Worm (Caenorhabditis elegans): Measurements from ENCODE around the gene Y25C1A.14.
A peak's percentile ranks its signal among the peaks of the same experiment; 100 is the strongest.

The Y25C1A.14 gene

ce11 chrII:3076915-3077314 is 19.8 kb downstream of the Y25C1A.14 start, which contains the start of gene Y25C1A.8 (continued):
- TF ChIP-seq tbx-7 (tag; optimal IDR thresholded peaks at IDR 0.05) (no peak), ama-1 (optimal IDR thresholded peaks at IDR 0.05) (no peak), unc-86 (tag; optimal IDR thresholded peaks at IDR 0.05) (peak; percentile 15), T23F11.4 (GFP tag; optimal IDR thresholded peaks at IDR 0.05) (peak; percentile 41), dve-1 (tag; optimal IDR thresholded peaks at IDR 0.05) (no peak), hlh-15 (tag; optimal IDR thresholded peaks at IDR 0.05) (no peak), nfya-1 (tag; optimal IDR thresholded peaks at IDR 0.05) (peak; percentile 94), pha-4 (tag; optimal IDR thresholded peaks at IDR 0.05) (no peak), C08G9.2 (tag; optimal IDR thresholded peaks at IDR 0.05) (peak; percentile 35), fax-1 (tag; optimal IDR thresholded peaks at IDR 0.05) (no peak), ceh-34 (tag; optimal IDR thresholded peaks at IDR 0.05) (peak; percentile 93), npax-4 (tag; optimal IDR thresholded peaks at IDR 0.05) (no peak), nhr-11 (tag; optimal IDR thresholded peaks at IDR 0.05) (no peak), pax-1 (tag; optimal IDR thresholded peaks at IDR 0.05) (no peak), ceh-24 (tag; optimal IDR thresholded peaks at IDR 0.05) (no peak), rnt-1 (tag; optimal IDR thresholded peaks at IDR 0.05) (peak; percentile 59), K09A11.1 (tag; optimal IDR thresholded peaks at IDR 0.05; ENCODE audit: insufficient read depth) (no peak), unc-3 (GFP tag; conservative IDR thresholded peaks at IDR 0.05) (peak; percentile 52; the same call in 1 of the 2 replicates), unc-3 (tag; optimal IDR thresholded peaks at IDR 0.05) (peak; percentile 38), sdc-2 (tag; optimal IDR thresholded peaks at IDR 0.05) (no peak), elt-2 (tag; optimal IDR thresholded peaks at IDR 0.05) (peak; percentile 69), syd-9 (tag; optimal IDR thresholded peaks at IDR 0.05) (no peak), ttx-3 (tag; optimal IDR thresholded peaks at IDR 0.05) (no peak), hlh-13 (GFP tag; optimal IDR thresholded peaks at IDR 0.05) (no peak), ceh-30 (tag; optimal IDR thresholded peaks at IDR 0.05) (no peak), elt-4 (tag; optimal IDR thresholded peaks at IDR 0.05) (no peak)

- TF ChIP-seq fkh-6 (tag; optimal IDR thresholded peaks at IDR 0.05) (no peak), ttx-3 (tag; optimal IDR thresholded peaks at IDR 0.05) (no peak), lin-11 (tag; optimal IDR thresholded peaks at IDR 0.05) (no peak), ztf-16 (tag; optimal IDR thresholded peaks at IDR 0.05) (no peak), hlh-13 (GFP tag; optimal IDR thresholded peaks at IDR 0.05) (no peak), ceh-22 (tag; optimal IDR thresholded peaks at IDR 0.05) (no peak), mec-3 (tag; optimal IDR thresholded peaks at IDR 0.05; ENCODE audit: borderline replicate concordance) (no peak), che-1 (tag; optimal IDR thresholded peaks at IDR 0.05) (no peak), sox-4 (tag; optimal IDR thresholded peaks at IDR 0.05) (no peak), fkh-10 (GFP tag; optimal IDR thresholded peaks at IDR 0.05) (no peak), dmd-4 (tag; optimal IDR thresholded peaks at IDR 0.05; ENCODE audit: borderline replicate concordance) (no peak), fax-1 (tag; optimal IDR thresholded peaks at IDR 0.05) (no peak), hlh-15 (tag; optimal IDR thresholded peaks at IDR 0.05) (no peak), gmeb-2 (tag; optimal IDR thresholded peaks at IDR 0.05) (no peak), nhr-232 (tag; optimal IDR thresholded peaks at IDR 0.05) (no peak)
These were observed 25.6 kb downstream of the Y25C1A.14 start, which contains the start of gene Y25C1A.7 for ce11 chrII:3071012-3071749. Y25C1A.7 (minus strand) TSS chrII:3071062.

DNA sequence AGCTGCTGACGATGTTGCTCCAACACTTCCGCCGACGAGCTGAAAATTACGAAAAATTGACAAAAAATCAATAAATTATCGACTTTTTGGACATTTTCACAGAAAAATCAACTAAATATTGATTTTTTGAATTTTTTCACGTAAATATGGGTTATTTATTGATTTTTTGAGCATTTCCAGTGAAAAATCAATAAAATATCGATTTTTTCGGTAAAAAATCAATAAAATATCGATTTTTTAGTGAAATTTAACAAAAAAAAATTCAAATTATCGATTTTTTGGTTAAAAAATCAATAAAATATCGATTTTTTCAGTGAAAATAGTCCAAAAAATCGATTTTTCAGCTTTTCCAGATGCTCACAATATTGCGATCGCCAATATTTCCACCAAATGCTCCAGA is 26.6 kb downstream of the Y25C1A.14 start:
- TF ChIP-seq ceh-48 (tag; optimal IDR thresholded peaks at IDR 0.05): peak; percentile 39
- TF ChIP-seq pha-4 (tag; optimal IDR thresholded peaks at IDR 0.05): no peak

Measured in whole organism, late embryonic.